Worm (Caenorhabditis elegans): Measurements from ENCODE around the gene dna-2.
"Not testable (repeated sequence)": the region's sequence is repeated elsewhere in the genome, so short reads cannot be mapped to it uniquely, and the experiment has no call there.

The dna-2 gene

ce11 chrII:11759277-11759676, 19.0 kb upstream of the dna-2 start, which contains the start of the genes F44E5.4 and F44E5.5:
F44E5.4 (minus strand) TSS chrII:11759311.
F44E5.5 (plus strand) TSS chrII:11759662.
- TF ChIP-seq sox-4 (tag; optimal IDR thresholded peaks at IDR 0.05) (peak; percentile 64), C38D4.7 (GFP tag; optimal IDR thresholded peaks at IDR 0.05) (peak; percentile 26), tbx-7 (tag; optimal IDR thresholded peaks at IDR 0.05) (peak; percentile 23), lin-11 (tag; optimal IDR thresholded peaks at IDR 0.05) (peak; percentile 17), ref-2 (tag; optimal IDR thresholded peaks at IDR 0.05) (peak; percentile 85), pat-9 (tag; optimal IDR thresholded peaks at IDR 0.05) (peak; percentile 46), ceh-45 (GFP tag; IDR thresholded peaks at IDR 0.05) (peak; percentile 65; the same call in 1 of the 2 replicates), tbx-2 (tag; optimal IDR thresholded peaks at IDR 0.05) (peak; percentile 46), ceh-48 (tag; optimal IDR thresholded peaks at IDR 0.05) (peak; percentile 10), nhr-11 (tag; optimal IDR thresholded peaks at IDR 0.05) (peak; percentile 80), dmd-4 (tag; optimal IDR thresholded peaks at IDR 0.05; ENCODE audit: borderline replicate concordance) (peak; percentile 40), ets-4 (tag; optimal IDR thresholded peaks at IDR 0.05) (peak; percentile 75), ceh-22 (tag; optimal IDR thresholded peaks at IDR 0.05) (peak; percentile 48), sox-2 (GFP tag; IDR thresholded peaks at IDR 0.05) (peak; percentile 95), pha-2 (tag; optimal IDR thresholded peaks at IDR 0.05) (peak; percentile 76), rnt-1 (tag; optimal IDR thresholded peaks at IDR 0.05) (peak; percentile 59), hlh-8 (tag; optimal IDR thresholded peaks at IDR 0.05) (peak; percentile 50), madf-2 (tag; optimal IDR thresholded peaks at IDR 0.05) (peak; percentile 82), ceh-31 (tag; optimal IDR thresholded peaks at IDR 0.05) (peak; percentile 76), elt-2 (tag; optimal IDR thresholded peaks at IDR 0.05) (peak; percentile 29), ceh-14 (tag; optimal IDR thresholded peaks at IDR 0.05) (peak; percentile 5), ceh-19 (GFP tag; optimal IDR thresholded peaks at IDR 0.05) (peak; percentile 69), unc-86 (tag; optimal IDR thresholded peaks at IDR 0.05) (peak; percentile 55), unc-55 (GFP tag; optimal IDR thresholded peaks at IDR 0.05) (peak; percentile 86), ceh-18 (tag; optimal IDR thresholded peaks at IDR 0.05) (peak; percentile 68), nfya-1 (tag; optimal IDR thresholded peaks at IDR 0.05) (peak; percentile 86), unc-3 (GFP tag; conservative IDR thresholded peaks at IDR 0.05) (peak; percentile 79), hlh-30 (tag; optimal IDR thresholded peaks at IDR 0.05; ENCODE audit: insufficient read depth) (peak; percentile 56), pax-1 (tag; optimal IDR thresholded peaks at IDR 0.05) (peak; percentile 90), C08G9.2 (tag; optimal IDR thresholded peaks at IDR 0.05) (peak; percentile 5), gmeb-2 (tag; optimal IDR thresholded peaks at IDR 0.05) (peak; percentile 84), K02D7.2 (tag; optimal IDR thresholded peaks at IDR 0.05) (peak; percentile 55), Y22D7AL.16 (tag; optimal IDR thresholded peaks at IDR 0.05) (peak; percentile 78), unc-42 (tag; optimal IDR thresholded peaks at IDR 0.05) (peak; percentile 9), ceh-34 (tag; optimal IDR thresholded peaks at IDR 0.05) (peak; percentile 81), che-1 (tag; optimal IDR thresholded peaks at IDR 0.05) (peak; percentile 16), T23F11.4 (GFP tag; optimal IDR thresholded peaks at IDR 0.05) (peak; percentile 67), dve-1 (tag; optimal IDR thresholded peaks at IDR 0.05) (peak; percentile 48)
- not testable (repeated sequence) for TF ChIP-seq unc-3 (tag; optimal IDR thresholded peaks at IDR 0.05)

ce11 chrII:11761806-11762512, 16.3 kb upstream of the dna-2 start:
- TF ChIP-seq lin-11 (tag; optimal IDR thresholded peaks at IDR 0.05): no peak
- TF ChIP-seq unc-42 (tag; optimal IDR thresholded peaks at IDR 0.05): no peak
- no peak for TF ChIP-seq lim-6 (tag; optimal IDR thresholded peaks at IDR 0.05)
- TF ChIP-seq K09A11.1 (tag; optimal IDR thresholded peaks at IDR 0.05; ENCODE audit: insufficient read depth): no peak
